Fruit fly (Drosophila melanogaster) whole organism, prepupa: ENCODE results near the gene eater.
A peak's percentile ranks its signal among the peaks of the same experiment; 100 is the strongest.

ENCODE experiments used
- Blimp-1 ChIP-seq: fragments of 200-800 bp; sonication (Bioruptor generic); optimal IDR thresholded peaks from 3 replicates; lab custom pipeline; 2017; ENCODE audit warnings: missing biosample characterization, missing genetic modification characterization, mild to moderate bottlenecking, moderate library complexity, missing genetic modification reagents
- CG6854 ChIP-seq: fragments of 200-800 bp; sonication (Bioruptor generic); optimal IDR thresholded peaks from 2 replicates; lab custom pipeline; 2017; ENCODE audit warnings: missing biosample characterization, mild to moderate bottlenecking, missing genetic modification characterization
- CG8119 ChIP-seq: fragments of 200-800 bp; sonication (Bioruptor generic); IDR thresholded peaks from 3 replicates; pipeline ENCODE4 v1.3.6; 2022; ENCODE audit warnings: missing biosample characterization, missing genetic modification characterization
- dac ChIP-seq: fragments of 200-800 bp; sonication (Bioruptor generic); optimal IDR thresholded peaks from 2 replicates; lab custom pipeline; 2017; ENCODE audit warnings: missing biosample characterization, mild to moderate bottlenecking, missing genetic modification characterization
- fd59A ChIP-seq: fragments of 200-800 bp; sonication (Bioruptor generic); optimal IDR thresholded peaks from 2 replicates; lab custom pipeline; 2017; ENCODE audit warnings: missing biosample characterization, mild to moderate bottlenecking, missing genetic modification characterization, missing genetic modification reagents
- pdm3 ChIP-seq: fragments of 200-800 bp; sonication (Bioruptor generic); optimal IDR thresholded peaks from 3 replicates; lab custom pipeline; 2016; ENCODE audit warnings: missing biosample characterization, missing genetic modification characterization
- vri ChIP-seq: fragments of 200-800 bp; sonication (Bioruptor generic); optimal IDR thresholded peaks from 3 replicates; lab custom pipeline; 2016; ENCODE audit warnings: missing biosample characterization, mild to moderate bottlenecking, missing genetic modification characterization

DNA sequence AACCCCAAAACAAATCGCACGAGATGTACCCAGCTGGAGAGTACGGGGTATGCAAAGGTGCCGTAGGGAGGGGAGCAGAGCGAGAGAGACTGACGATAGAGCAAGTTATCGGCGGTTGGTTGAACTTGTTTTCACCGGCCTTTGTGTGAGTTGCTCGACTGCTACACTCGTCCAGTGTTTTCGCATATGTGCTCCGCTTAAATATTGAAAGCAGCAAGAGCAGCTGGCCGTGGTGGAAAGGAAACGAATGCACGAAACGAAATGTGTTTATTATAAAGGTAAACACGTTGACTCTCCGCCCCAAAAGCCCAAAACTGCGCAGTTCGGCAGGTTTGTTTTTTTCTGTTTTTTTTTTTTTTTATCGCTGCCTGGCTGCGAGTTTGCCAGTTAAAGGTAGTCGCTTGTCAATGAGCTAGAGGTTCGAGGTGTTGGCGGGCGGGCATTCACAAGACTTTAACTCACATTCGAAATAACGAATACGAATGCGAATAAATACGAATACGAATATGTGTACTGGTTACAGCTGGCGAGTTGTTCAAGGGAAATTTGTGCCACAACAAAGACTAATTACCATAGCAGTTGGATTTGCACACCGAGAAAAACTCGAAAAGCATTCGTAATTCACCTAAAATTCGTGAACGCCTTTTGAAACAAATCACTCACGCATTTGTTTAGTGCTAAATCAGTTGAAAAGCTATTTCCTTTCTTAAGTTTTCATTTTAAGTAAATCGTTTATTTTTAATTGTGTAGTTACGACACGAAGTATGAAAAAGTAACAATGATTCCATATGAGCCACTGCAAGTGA, 30.3 kb upstream of the eater start:
- TF ChIP-seq CG6854 (GFP tag; lab: Kevin White, UChicago) (no peak), vri (GFP tag; lab: Kevin White, UChicago) (peak; percentile 69), dac (GFP tag; lab: Kevin White, UChicago) (no peak), Blimp-1 (peak; percentile 22), fd59A (GFP tag; lab: Kevin White, UChicago) (peak; percentile 33), CG8119 (GFP tag; lab: Robert Waterston, UW) (peak; percentile 71), pdm3 (peak; percentile 81)
